Fruit fly (Drosophila melanogaster) whole organism, prepupa: Measurements from ENCODE around the gene CG34268.

Experiments used
- CG10631 ChIP-seq: fragments of 200-800 bp; sonication (Bioruptor generic); optimal IDR thresholded peaks from 2 replicates; lab custom pipeline; 2016; ENCODE audit warnings: missing biosample characterization, missing genetic modification characterization
- CG11294 ChIP-seq: fragments of 200-800 bp; sonication (Bioruptor generic); IDR thresholded peaks from 2 replicates; pipeline ENCODE4 v1.3.6; 2022; ENCODE audit warnings: missing biosample characterization, missing genetic modification characterization
- CG15336 ChIP-seq: fragments of 200-800 bp; sonication (Bioruptor generic); IDR thresholded peaks from 2 replicates; pipeline ENCODE4 v1.3.6; 2022; ENCODE audit warnings: missing biosample characterization, missing genetic modification characterization
- CG6808 ChIP-seq: fragments of 200-800 bp; sonication (Bioruptor generic); optimal IDR thresholded peaks from 3 replicates; lab custom pipeline; 2017; ENCODE audit warnings: missing biosample characterization, missing genetic modification characterization, mild to moderate bottlenecking, moderate library complexity, missing genetic modification reagents
- dac ChIP-seq: fragments of 200-800 bp; sonication (Bioruptor generic); optimal IDR thresholded peaks from 2 replicates; lab custom pipeline; 2017; ENCODE audit warnings: missing biosample characterization, mild to moderate bottlenecking, missing genetic modification characterization

dm6 chr3L:524246-524645, 23.5 kb downstream of the CG34268 start:
- TF ChIP-seq dac (GFP tag; lab: Kevin White, UChicago) (no peak), CG15336 (GFP tag; lab: Robert Waterston, UW) (no peak), CG11294 (GFP tag; lab: Robert Waterston, UW) (no peak), CG10631 (GFP tag; lab: Kevin White, UChicago) (no peak), CG6808 (GFP tag; lab: Kevin White, UChicago) (no peak)
